Fruit fly (Drosophila melanogaster) Kc167 (cell line): ENCODE results near the gene MSAmiP.

Experiments used
- Myc ChIP-seq: fragments of >200 bp; optimal IDR thresholded peaks from 2 replicates; lab custom pipeline; 2017; ENCODE audit warnings: missing external identifiers
- Sin3A ChIP-seq: fragments of >200 bp; optimal IDR thresholded peaks from 2 replicates; lab custom pipeline; 2018; ENCODE audit warnings: missing external identifiers
- h ChIP-seq: fragments of >200 bp; optimal IDR thresholded peaks from 3 replicates; lab custom pipeline; 2018; ENCODE audit warnings: missing external identifiers
- psq ChIP-seq: fragments of >200 bp; optimal IDR thresholded peaks from 2 replicates; lab custom pipeline; 2017; ENCODE audit warnings: missing external identifiers
- ttk ChIP-seq: sonication (Bioruptor generic); optimal IDR thresholded peaks from 2 replicates; lab custom pipeline; 2017; ENCODE audit warnings: missing external identifiers

DNA sequence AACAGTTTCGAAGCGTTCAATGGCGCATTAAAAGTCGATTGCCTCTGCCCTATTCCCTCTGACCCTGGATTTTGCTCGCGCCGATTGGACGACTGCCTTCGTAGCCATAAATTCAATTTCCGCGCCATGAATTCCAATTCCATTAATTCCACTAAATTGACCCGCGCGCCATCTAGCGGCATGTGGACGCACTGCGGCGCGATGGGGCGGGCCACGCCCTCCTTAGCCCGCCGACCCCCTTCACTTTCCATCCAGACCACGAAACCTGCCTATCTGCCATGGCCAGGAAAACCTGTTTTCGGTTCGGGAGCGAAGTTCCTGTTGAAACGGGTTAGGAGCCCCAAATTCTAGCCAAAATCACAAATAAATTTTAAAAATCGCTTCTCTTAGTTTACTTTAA is 113.7 kb downstream of the MSAmiP start:
- TF ChIP-seq h (lab: Kevin White, UChicago) (no peak), Myc (no peak), psq (no peak), Sin3A (no peak), ttk (lab: Kevin White, UChicago) (no peak)
